Fruit fly (Drosophila melanogaster): Measurements from ENCODE around the gene Sry-delta.

Sry-delta gene

dm6 chr3R:30090261-30091006 is 47.3 kb downstream of the Sry-delta start:
- TF ChIP-seq Gug (GFP tag; IDR thresholded peaks at IDR 0.05), result no peak
- no peak for TF ChIP-seq fd59A (GFP tag; optimal IDR thresholded peaks at IDR 0.05)
- peak; percentile 14 for TF ChIP-seq CG6276 (GFP tag; optimal IDR thresholded peaks at IDR 0.05)
- no peak for TF ChIP-seq CG11294 (GFP tag; IDR thresholded peaks at IDR 0.05)
- no peak for TF ChIP-seq salr (GFP tag; optimal IDR thresholded peaks at IDR 0.05)
- no peak for TF ChIP-seq CG6854 (GFP tag; optimal IDR thresholded peaks at IDR 0.05)
- TF ChIP-seq CG7368 (GFP tag; optimal IDR thresholded peaks at IDR 0.05), result no peak
- TF ChIP-seq topi (GFP tag; optimal IDR thresholded peaks at IDR 0.05), result no peak
- 0 out of 3 replicates have a peak, but pooled peaks have one; percentile 29 for TF ChIP-seq eg (GFP tag; IDR thresholded peaks at IDR 0.05)
- no peak for TF ChIP-seq Sox15 (GFP tag; optimal IDR thresholded peaks at IDR 0.05)
- no peak for TF ChIP-seq CG8119 (GFP tag; IDR thresholded peaks at IDR 0.05)
- TF ChIP-seq CG6163 (GFP tag; IDR thresholded peaks at IDR 0.05), result peak; percentile 51; the same call in 2 of the 3 replicates
- peak; percentile 53 for TF ChIP-seq Eip75B (GFP tag; optimal IDR thresholded peaks at IDR 0.05)
- no peak for TF ChIP-seq CG31627 (GFP tag; optimal IDR thresholded peaks at IDR 0.05)
- TF ChIP-seq fkh (GFP tag; optimal IDR thresholded peaks at IDR 0.05), result no peak
- TF ChIP-seq CG1621 (tag; optimal IDR thresholded peaks at IDR 0.05), result peak; percentile 7
- TF ChIP-seq fd85E (GFP tag; optimal IDR thresholded peaks at IDR 0.05), result no peak
- no peak for TF ChIP-seq dac (GFP tag; optimal IDR thresholded peaks at IDR 0.05)
- TF ChIP-seq CG10631 (GFP tag; optimal IDR thresholded peaks at IDR 0.05), result no peak
- no peak for TF ChIP-seq Hr4 (GFP tag; optimal IDR thresholded peaks at IDR 0.05)
- no peak for TF ChIP-seq CG34406 (GFP tag; optimal IDR thresholded peaks at IDR 0.05)
- TF ChIP-seq acj6 (GFP tag; optimal IDR thresholded peaks at IDR 0.05), result no peak
- TF ChIP-seq OdsH (GFP tag; optimal IDR thresholded peaks at IDR 0.05), result no peak
- TF ChIP-seq cyc (GFP tag; optimal IDR thresholded peaks at IDR 0.05), result no peak
- peak; percentile 12 for TF ChIP-seq dsx (GFP tag; optimal IDR thresholded peaks at IDR 0.05; ENCODE audit: poor library complexity, severe bottlenecking)
- no peak for TF ChIP-seq Hr38 (GFP tag; optimal IDR thresholded peaks at IDR 0.05)
- no peak for TF ChIP-seq esn (GFP tag; optimal IDR thresholded peaks at IDR 0.05)
- no peak for TF ChIP-seq lz (GFP tag; optimal IDR thresholded peaks at IDR 0.05)
- peak in 1 of 2 experiments; percentile 62 for TF ChIP-seq ss (GFP tag; optimal IDR thresholded peaks at IDR 0.05)
- TF ChIP-seq CG8319 (GFP tag; optimal IDR thresholded peaks at IDR 0.05), result no peak
- no peak for TF ChIP-seq CG10669 (GFP tag; optimal IDR thresholded peaks at IDR 0.05)
- TF ChIP-seq CG9139 (GFP tag; optimal IDR thresholded peaks at IDR 0.05), result peak; percentile 26
- TF ChIP-seq CG4318 (GFP tag; optimal IDR thresholded peaks at IDR 0.05), result no peak
- TF ChIP-seq Blimp-1 (GFP tag; optimal IDR thresholded peaks at IDR 0.05), result peak; percentile 66
- peak; percentile 2 for TF ChIP-seq spab (GFP tag; optimal IDR thresholded peaks at IDR 0.05)
- TF ChIP-seq Sox102F (GFP tag; optimal IDR thresholded peaks at IDR 0.05), result no peak
- no peak for TF ChIP-seq Smox (GFP tag; optimal IDR thresholded peaks at IDR 0.05)
- TF ChIP-seq Lpt (GFP tag; optimal IDR thresholded peaks at IDR 0.05), result no peak
- TF ChIP-seq CG3032 (tag; optimal IDR thresholded peaks at IDR 0.05), result peak; percentile 18
- TF ChIP-seq CG11762 (GFP tag; optimal IDR thresholded peaks at IDR 0.05; ENCODE audit: insufficient read depth), result no peak
- no peak for TF ChIP-seq achi (GFP tag; optimal IDR thresholded peaks at IDR 0.05)
- no peak for TF ChIP-seq CG8632 (GFP tag; optimal IDR thresholded peaks at IDR 0.05)
- TF ChIP-seq net (GFP tag; optimal IDR thresholded peaks at IDR 0.05), result no peak
- TF ChIP-seq CG6808 (GFP tag; optimal IDR thresholded peaks at IDR 0.05), result peak; percentile 20
- TF ChIP-seq pdm3 (GFP tag; optimal IDR thresholded peaks at IDR 0.05), result no peak
- TF ChIP-seq CG16779 (tag; optimal IDR thresholded peaks at IDR 0.05), result peak; percentile 21
- TF ChIP-seq Sox14 (GFP tag; optimal IDR thresholded peaks at IDR 0.05), result no peak
- TF ChIP-seq CG15336 (GFP tag; IDR thresholded peaks at IDR 0.05), result no peak
- TF ChIP-seq vri (GFP tag; optimal IDR thresholded peaks at IDR 0.05), result no peak
- peak; percentile 24 for TF ChIP-seq CG32006 (GFP tag; optimal IDR thresholded peaks at IDR 0.05)
- no peak for TF ChIP-seq Ets21C (GFP tag; optimal IDR thresholded peaks at IDR 0.05)

Data from whole organism, prepupa.